Fruit fly (Drosophila melanogaster): Measurements from ENCODE around the gene Ilp2.

Ilp2 gene

DNA sequence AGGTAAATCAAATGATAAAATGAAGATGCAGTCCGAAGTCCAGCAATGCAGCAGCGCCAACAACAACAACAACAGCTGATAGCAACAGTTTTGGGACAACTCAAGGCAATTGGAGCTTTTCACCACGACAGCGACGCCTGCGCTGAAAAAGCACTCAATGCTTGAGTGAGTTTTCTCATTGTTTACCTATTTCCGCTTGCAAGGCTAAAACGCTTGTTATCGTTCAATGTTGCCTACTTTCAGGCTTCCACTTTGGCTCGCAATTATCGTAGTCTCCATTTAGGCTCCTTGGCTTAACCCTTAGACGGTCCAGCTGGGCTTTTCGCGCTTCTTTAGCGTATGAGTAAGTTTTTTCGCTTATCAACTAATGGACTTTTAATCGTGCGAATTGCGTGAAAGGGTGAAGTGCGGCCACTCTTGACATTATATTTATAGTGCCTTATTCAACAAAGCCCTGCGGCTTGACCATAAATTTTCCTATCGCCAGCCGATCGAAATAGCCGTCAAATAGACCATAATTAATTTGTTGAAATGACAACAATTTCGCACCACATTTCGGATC, 37.4 kb upstream of the Ilp2 start (continued):
- TF ChIP-seq CG4820 (GFP tag; optimal IDR thresholded peaks at IDR 0.05), result no peak
- TF ChIP-seq amos (GFP tag; IDR thresholded peaks at IDR 0.05; ENCODE audit: partially characterized antibody), result no peak; the same call in 1 of the 2 replicates
- TF ChIP-seq Oaz (GFP tag; IDR thresholded peaks at IDR 0.05), result no peak
- no peak for TF ChIP-seq CG5245 (GFP tag; optimal IDR thresholded peaks at IDR 0.05)
- TF ChIP-seq Dp (GFP tag; optimal IDR thresholded peaks at IDR 0.05), result peak; percentile 8
- TF ChIP-seq kni (GFP tag; optimal IDR thresholded peaks at IDR 0.05), result no peak
- no peak for TF ChIP-seq CG2875 (GFP tag; optimal IDR thresholded peaks at IDR 0.05)
- TF ChIP-seq CG2116 (GFP tag; optimal IDR thresholded peaks at IDR 0.05), result no peak
- TF ChIP-seq CG30431 (GFP tag; optimal IDR thresholded peaks at IDR 0.05), result no peak
- TF ChIP-seq caup (GFP tag; optimal IDR thresholded peaks at IDR 0.05; ENCODE audit: severe bottlenecking), result peak; percentile 45
- TF ChIP-seq ranshi (GFP tag; IDR thresholded peaks at IDR 0.05), result no peak
- TF ChIP-seq CG16863 (GFP tag; optimal IDR thresholded peaks at IDR 0.05), result no peak
- TF ChIP-seq CG14441 (GFP tag; IDR thresholded peaks at IDR 0.05), result no peak
- TF ChIP-seq bbx (GFP tag; IDR thresholded peaks at IDR 0.05; ENCODE audit: partially characterized antibody), result no peak; the same call in 1 of the 2 replicates
- TF ChIP-seq CG30403 (GFP tag; optimal IDR thresholded peaks at IDR 0.05), result no peak
- TF ChIP-seq tup (GFP tag; optimal IDR thresholded peaks at IDR 0.05), result no peak
- TF ChIP-seq Abd-B (GFP tag; optimal IDR thresholded peaks at IDR 0.05), result no peak
- no peak for TF ChIP-seq Mad (GFP tag; optimal IDR thresholded peaks at IDR 0.05)
- TF ChIP-seq CG17359 (tag; optimal IDR thresholded peaks at IDR 0.05), result peak; percentile 4
- no peak for TF ChIP-seq gfzf (GFP tag; optimal IDR thresholded peaks at IDR 0.05)
- no peak for TF ChIP-seq CG8765 (GFP tag; IDR thresholded peaks at IDR 0.05)
- peak; percentile 6 for TF ChIP-seq unpg (GFP tag; optimal IDR thresholded peaks at IDR 0.05)
- TF ChIP-seq CG13123 (GFP tag; optimal IDR thresholded peaks at IDR 0.05), result no peak
- TF ChIP-seq CrebB (tag; optimal IDR thresholded peaks at IDR 0.05), result peak; percentile 31
- no peak for TF ChIP-seq lilli (GFP tag; optimal IDR thresholded peaks at IDR 0.05)
- no peak for TF ChIP-seq Doc2 (GFP tag; IDR thresholded peaks at IDR 0.05)
- no peak for TF ChIP-seq CG11723 (GFP tag; optimal IDR thresholded peaks at IDR 0.05)
- no peak for TF ChIP-seq CG2889 (GFP tag; IDR thresholded peaks at IDR 0.05)
- TF ChIP-seq gem (tag; optimal IDR thresholded peaks at IDR 0.05), result no peak
- TF ChIP-seq CG14860 (GFP tag; IDR thresholded peaks at IDR 0.05; ENCODE audit: partially characterized antibody), result no peak
- no peak for TF ChIP-seq gt (GFP tag; IDR thresholded peaks at IDR 0.05)
- no peak for TF ChIP-seq CkIIα-i1 (GFP tag; IDR thresholded peaks at IDR 0.05)
- TF ChIP-seq HHEX (GFP tag; optimal IDR thresholded peaks at IDR 0.05), result no peak
- TF ChIP-seq Lim3 (GFP tag; IDR thresholded peaks at IDR 0.05), result no peak
- TF ChIP-seq CG14965 (GFP tag; optimal IDR thresholded peaks at IDR 0.05; ENCODE audit: borderline replicate concordance), result no peak
- TF ChIP-seq CG14050 (GFP tag; IDR thresholded peaks at IDR 0.05), result no peak
- TF ChIP-seq CG34422 (GFP tag; IDR thresholded peaks at IDR 0.05), result no peak
- no peak for TF ChIP-seq ssp (GFP tag; IDR thresholded peaks at IDR 0.05)
- TF ChIP-seq pb (GFP tag; optimal IDR thresholded peaks at IDR 0.05), result peak; percentile 52
- TF ChIP-seq Dfd (GFP tag; optimal IDR thresholded peaks at IDR 0.05), result no peak
- peak; percentile 37 for TF ChIP-seq odd (GFP tag; optimal IDR thresholded peaks at IDR 0.05)
- TF ChIP-seq Awh (GFP tag; IDR thresholded peaks at IDR 0.05), result peak; percentile 39; the same call in 1 of the 2 replicates
- TF ChIP-seq Hsf (GFP tag; optimal IDR thresholded peaks at IDR 0.05), result no peak
- peak; percentile 40 for TF ChIP-seq CG13624 (GFP tag; optimal IDR thresholded peaks at IDR 0.05)
- TF ChIP-seq CG10565 (GFP tag; optimal IDR thresholded peaks at IDR 0.05), result no peak
- TF ChIP-seq Dip3 (GFP tag; optimal IDR thresholded peaks at IDR 0.05), result no peak
- TF ChIP-seq CG4617 (GFP tag; optimal IDR thresholded peaks at IDR 0.05; ENCODE audit: borderline replicate concordance), result no peak
- TF ChIP-seq CG13296 (GFP tag; optimal IDR thresholded peaks at IDR 0.05), result no peak
- TF ChIP-seq Sin3A (optimal IDR thresholded peaks at IDR 0.05), result no peak
- TF ChIP-seq TFAM (GFP tag; optimal IDR thresholded peaks at IDR 0.05), result no peak
- peak; percentile 7 for TF ChIP-seq CG12391 (tag; optimal IDR thresholded peaks at IDR 0.05)
